Fruit fly (Drosophila melanogaster): Measurements from ENCODE around the gene Boh2.

Boh2 gene

dm6 chr2L:11178826-11179391 lies at the start of gene Boh2 (continued):
- no peak for TF ChIP-seq gce (GFP tag; IDR thresholded peaks at IDR 0.05)
- no peak for TF ChIP-seq CG12071 (GFP tag; optimal IDR thresholded peaks at IDR 0.05)
- no peak for TF ChIP-seq CG1792 (GFP tag; optimal IDR thresholded peaks at IDR 0.05)
- no peak for TF ChIP-seq CG18476 (GFP tag; optimal IDR thresholded peaks at IDR 0.05)
- TF ChIP-seq CG12104 (GFP tag; optimal IDR thresholded peaks at IDR 0.05), result no peak
- TF ChIP-seq cato (GFP tag; optimal IDR thresholded peaks at IDR 0.05; ENCODE audit: borderline replicate concordance), result no peak
- TF ChIP-seq Pdp1 (GFP tag; optimal IDR thresholded peaks at IDR 0.05), result no peak
- no peak for TF ChIP-seq Scr (GFP tag; IDR thresholded peaks at IDR 0.05; ENCODE audit: partially characterized antibody)
- no peak for TF ChIP-seq CG6254 (GFP tag; optimal IDR thresholded peaks at IDR 0.05)
- no peak for TF ChIP-seq Atf6 (GFP tag; IDR thresholded peaks at IDR 0.05)
- TF ChIP-seq org-1 (GFP tag; optimal IDR thresholded peaks at IDR 0.05), result no peak
- no peak for TF ChIP-seq vnd (GFP tag; IDR thresholded peaks at IDR 0.05; ENCODE audit: partially characterized antibody)
- TF ChIP-seq Hey (tag; optimal IDR thresholded peaks at IDR 0.05), result no peak
- TF ChIP-seq slou (GFP tag; optimal IDR thresholded peaks at IDR 0.05), result no peak
- TF ChIP-seq tio (GFP tag; optimal IDR thresholded peaks at IDR 0.05), result no peak
- no peak for TF ChIP-seq croc (GFP tag; conservative IDR thresholded peaks at IDR 0.05)
- peak; percentile 4 for TF ChIP-seq Myb (GFP tag; optimal IDR thresholded peaks at IDR 0.05)
- peak; percentile 86 for TF ChIP-seq CG2116 (GFP tag; optimal IDR thresholded peaks at IDR 0.05)
- no peak for TF ChIP-seq CG1233 (GFP tag; optimal IDR thresholded peaks at IDR 0.05)
- TF ChIP-seq CG4854 (GFP tag; optimal IDR thresholded peaks at IDR 0.05), result no peak
- TF ChIP-seq CG6791 (GFP tag; IDR thresholded peaks at IDR 0.05; ENCODE audit: partially characterized antibody), result no peak
- TF ChIP-seq gfzf (GFP tag; optimal IDR thresholded peaks at IDR 0.05), result peak; percentile 85
- no peak for TF ChIP-seq D19B (GFP tag; optimal IDR thresholded peaks at IDR 0.05)
- TF ChIP-seq CG9727 (GFP tag; optimal IDR thresholded peaks at IDR 0.05), result no peak
- no peak for TF ChIP-seq CG10209 (GFP tag; optimal IDR thresholded peaks at IDR 0.05)
- no peak for TF ChIP-seq Eip74EF (GFP tag; optimal IDR thresholded peaks at IDR 0.05)
- TF ChIP-seq HLH4C (GFP tag; IDR thresholded peaks at IDR 0.05; ENCODE audit: partially characterized antibody), result no peak
- no peak for TF ChIP-seq tup (GFP tag; optimal IDR thresholded peaks at IDR 0.05)
- TF ChIP-seq ems (GFP tag; optimal IDR thresholded peaks at IDR 0.05), result no peak
- no peak for TF ChIP-seq CG13123 (GFP tag; optimal IDR thresholded peaks at IDR 0.05)
- no peak for TF ChIP-seq HLH3B (GFP tag; IDR thresholded peaks at IDR 0.05)
- no peak for TF ChIP-seq CG34422 (GFP tag; IDR thresholded peaks at IDR 0.05)
- no peak for TF ChIP-seq unc-4 (GFP tag; IDR thresholded peaks at IDR 0.05; ENCODE audit: partially characterized antibody)
- TF ChIP-seq crol (GFP tag; IDR thresholded peaks at IDR 0.05), result no peak
- TF ChIP-seq MBD-R2 (GFP tag; IDR thresholded peaks at IDR 0.05), result peak; percentile 24; the same call in 1 of the 2 replicates
- no peak for TF ChIP-seq pan (optimal IDR thresholded peaks at IDR 0.05)
- TF ChIP-seq pan (GFP tag; optimal IDR thresholded peaks at IDR 0.05 in 1 of 2, IDR thresholded peaks at IDR 0.05 in 1 of 2), result no peak
- TF ChIP-seq CG1603 (tag; optimal IDR thresholded peaks at IDR 0.05), result peak; percentile 26
- no peak for TF ChIP-seq disco-r (GFP tag; optimal IDR thresholded peaks at IDR 0.05)
- TF ChIP-seq BEAF-32 (GFP tag; optimal IDR thresholded peaks at IDR 0.05), result peak; percentile 22
- TF ChIP-seq Spps (tag; optimal IDR thresholded peaks at IDR 0.05), result no peak
- TF ChIP-seq MESR4 (GFP tag; optimal IDR thresholded peaks at IDR 0.05), result peak; percentile 47
- TF ChIP-seq seq (GFP tag; IDR thresholded peaks at IDR 0.05), result no peak
- TF ChIP-seq grau (tag; optimal IDR thresholded peaks at IDR 0.05), result no peak
- TF ChIP-seq pzg (GFP tag; optimal IDR thresholded peaks at IDR 0.05), result peak; percentile 44
- no peak for TF ChIP-seq H2.0 (GFP tag; IDR thresholded peaks at IDR 0.05)
- TF ChIP-seq knrl (GFP tag; IDR thresholded peaks at IDR 0.05; ENCODE audit: partially characterized antibody), result 0 out of 3 replicates have a peak, but pooled peaks have one; percentile 10
- TF ChIP-seq ash1 (GFP tag; optimal IDR thresholded peaks at IDR 0.05), result no peak
- TF ChIP-seq CG18262 (tag; optimal IDR thresholded peaks at IDR 0.05), result no peak
- TF ChIP-seq dimm (GFP tag; IDR thresholded peaks at IDR 0.05), result no peak

Measured in whole organism, embryonic.